Fruit fly (Drosophila melanogaster): ENCODE measurements around the gene Taf10b.

The Taf10b gene

dm6 chr2L:2752460-2753411 is 14.9 kb downstream of the Taf10b start, which contains the start of gene Pgk:
Gene Pgk (minus strand): TSS chr2L:2753068.
- TF ChIP-seq EcR (GFP tag; optimal IDR thresholded peaks at IDR 0.05), result no peak
- TF ChIP-seq Dll (optimal IDR thresholded peaks at IDR 0.05), result peak; percentile 100
- TF ChIP-seq psq (optimal IDR thresholded peaks at IDR 0.05), result peak; percentile 84
- TF ChIP-seq usp (GFP tag; optimal IDR thresholded peaks at IDR 0.05), result no peak
- TF ChIP-seq CG8478 (optimal IDR thresholded peaks at IDR 0.05), result no peak

- TF ChIP-seq pan (optimal IDR thresholded peaks at IDR 0.05) (no peak), CG8478 (optimal IDR thresholded peaks at IDR 0.05) (no peak), usp (GFP tag; optimal IDR thresholded peaks at IDR 0.05) (no peak), EcR (GFP tag; optimal IDR thresholded peaks at IDR 0.05) (no peak), Dll (optimal IDR thresholded peaks at IDR 0.05) (no peak)
Observed at dm6 chr2L:2751904-2752459, 15.7 kb downstream of the Taf10b start, which contains the start of gene Bacc. Gene Bacc (plus strand): TSS chr2L:2752445.

dm6 chr2L:2751085-2751710 is 16.4 kb downstream of the Taf10b start:
- TF ChIP-seq CG8478 (optimal IDR thresholded peaks at IDR 0.05) (no peak), Dll (optimal IDR thresholded peaks at IDR 0.05) (peak; percentile 32), usp (GFP tag; optimal IDR thresholded peaks at IDR 0.05) (no peak)

- no peak for TF ChIP-seq CG8478 (optimal IDR thresholded peaks at IDR 0.05)
- TF ChIP-seq pan (optimal IDR thresholded peaks at IDR 0.05), result no peak
- no peak for TF ChIP-seq EcR (GFP tag; optimal IDR thresholded peaks at IDR 0.05)
- no peak for TF ChIP-seq psq (optimal IDR thresholded peaks at IDR 0.05)
Observed at dm6 chr2L:2750337-2751084, 17.1 kb downstream of the Taf10b start.

dm6 chr2L:2749144-2749766 is 18.4 kb downstream of the Taf10b start:
- TF ChIP-seq pan (optimal IDR thresholded peaks at IDR 0.05), result no peak
- peak; percentile 15 for TF ChIP-seq Dll (optimal IDR thresholded peaks at IDR 0.05)

- TF ChIP-seq Dll (optimal IDR thresholded peaks at IDR 0.05) (no peak), EcR (GFP tag; optimal IDR thresholded peaks at IDR 0.05) (no peak), usp (GFP tag; optimal IDR thresholded peaks at IDR 0.05) (no peak), psq (optimal IDR thresholded peaks at IDR 0.05) (no peak), CG8478 (optimal IDR thresholded peaks at IDR 0.05) (no peak), pan (optimal IDR thresholded peaks at IDR 0.05) (no peak)
Observed at dm6 chr2L:2748480-2749143, 19.0 kb downstream of the Taf10b start.

- TF ChIP-seq psq (optimal IDR thresholded peaks at IDR 0.05) (no peak), usp (GFP tag; optimal IDR thresholded peaks at IDR 0.05) (no peak), Dll (optimal IDR thresholded peaks at IDR 0.05) (no peak), CG8478 (optimal IDR thresholded peaks at IDR 0.05) (no peak), EcR (GFP tag; optimal IDR thresholded peaks at IDR 0.05) (no peak), pan (optimal IDR thresholded peaks at IDR 0.05) (no peak)
Observed at dm6 chr2L:2744852-2745251, 22.8 kb downstream of the Taf10b start, which contains the start of the genes CG9961 and Cwc25. Gene CG9961 (minus strand): TSS chr2L:2744934. Gene Cwc25 (plus strand): TSS chr2L:2745098.

dm6 chr2L:2739820-2740230 is 27.8 kb downstream of the Taf10b start, which contains the start of gene Hrs:
Gene Hrs (plus strand): TSS chr2L:2739986.
- TF ChIP-seq usp (GFP tag; optimal IDR thresholded peaks at IDR 0.05), result no peak

dm6 chr2L:2737561-2737960 is 30.1 kb downstream of the Taf10b start:
- no peak for TF ChIP-seq pan (optimal IDR thresholded peaks at IDR 0.05)
- no peak for TF ChIP-seq Dll (optimal IDR thresholded peaks at IDR 0.05)
- no peak for TF ChIP-seq CG8478 (optimal IDR thresholded peaks at IDR 0.05)
- TF ChIP-seq psq (optimal IDR thresholded peaks at IDR 0.05), result no peak
- TF ChIP-seq usp (GFP tag; optimal IDR thresholded peaks at IDR 0.05), result no peak
- TF ChIP-seq EcR (GFP tag; optimal IDR thresholded peaks at IDR 0.05), result no peak

- no peak for TF ChIP-seq CG8478 (optimal IDR thresholded peaks at IDR 0.05)
- no peak for TF ChIP-seq pan (optimal IDR thresholded peaks at IDR 0.05)
- TF ChIP-seq psq (optimal IDR thresholded peaks at IDR 0.05), result no peak
- no peak for TF ChIP-seq EcR (GFP tag; optimal IDR thresholded peaks at IDR 0.05)
- TF ChIP-seq Dll (optimal IDR thresholded peaks at IDR 0.05), result no peak
- TF ChIP-seq usp (GFP tag; optimal IDR thresholded peaks at IDR 0.05), result no peak
Observed at dm6 chr2L:2735539-2735938, 32.1 kb downstream of the Taf10b start.

- no peak for TF ChIP-seq usp (GFP tag; optimal IDR thresholded peaks at IDR 0.05)
- TF ChIP-seq psq (optimal IDR thresholded peaks at IDR 0.05), result no peak
- TF ChIP-seq CG8478 (optimal IDR thresholded peaks at IDR 0.05), result no peak
- no peak for TF ChIP-seq Dll (optimal IDR thresholded peaks at IDR 0.05)
- no peak for TF ChIP-seq pan (optimal IDR thresholded peaks at IDR 0.05)
- TF ChIP-seq EcR (GFP tag; optimal IDR thresholded peaks at IDR 0.05), result no peak
Observed at dm6 chr2L:2734946-2735345, 32.7 kb downstream of the Taf10b start.

Data from whole organism.